Worm (Caenorhabditis elegans) whole organism, early embryonic: Measurements from ENCODE around the gene mlc-6.

Source experiments
- aly-1 ChIP-seq: sonication (generic microtip); optimal IDR thresholded peaks from 2 replicates; lab custom pipeline; 2016; ENCODE audit warnings: missing genetic modification characterization, missing compliant biosample characterization
- ama-1 ChIP-seq: fragments of 150-350 bp; optimal IDR thresholded peaks from 2 replicates; lab custom pipeline; 2014
- ceh-13 ChIP-seq: fragments of 200-800 bp; sonication (Bioruptor generic); optimal IDR thresholded peaks from 2 replicates; lab custom pipeline; 2018; ENCODE audit warnings: mild to moderate bottlenecking, missing genetic modification characterization, missing compliant biosample characterization
- ceh-36 ChIP-seq: sonication (generic microtip); optimal IDR thresholded peaks from 2 replicates; lab custom pipeline; 2016; ENCODE audit warnings: missing genetic modification characterization, inconsistent platforms, missing compliant biosample characterization
- ets-7 ChIP-seq: sonication (generic microtip); optimal IDR thresholded peaks from 2 replicates; lab custom pipeline; 2016; ENCODE audit warnings: missing genotype, missing genetic modification characterization, missing compliant biosample characterization
- flt-1 ChIP-seq: fragments of 200-800 bp; sonication (Bioruptor generic); IDR thresholded peaks from 2 replicates; pipeline ENCODE4 v1.3.6; 2022; ENCODE audit warnings: missing genetic modification characterization, missing compliant biosample characterization
- hmg-4 ChIP-seq: fragments of 200-800 bp; sonication (Bioruptor generic); optimal IDR thresholded peaks from 2 replicates; lab custom pipeline; 2018; ENCODE audit warnings: mild to moderate bottlenecking, missing genetic modification characterization, missing compliant biosample characterization
- pes-1 ChIP-seq: fragments of 200-800 bp; sonication (Bioruptor generic); IDR thresholded peaks from 2 replicates; pipeline ENCODE4 v1.3.6; 2022; ENCODE audit warnings: missing genetic modification reagents, missing genetic modification characterization, missing compliant biosample characterization
- sea-1 ChIP-seq: fragments of 200-800 bp; sonication (Bioruptor generic); conservative IDR thresholded peaks from 2 replicates; pipeline ENCODE4 v1.3.6; 2022; ENCODE audit warnings: missing genetic modification characterization, missing compliant biosample characterization
- tbx-37 ChIP-seq: fragments of 200-800 bp; sonication (Bioruptor generic); conservative IDR thresholded peaks from 2 replicates; pipeline ENCODE4 v1.3.6; 2022; ENCODE audit warnings: missing genetic modification reagents, missing genetic modification characterization, missing compliant biosample characterization
- tra-4 ChIP-seq: sonication (generic microtip); optimal IDR thresholded peaks from 2 replicates; lab custom pipeline; 2017; ENCODE audit warnings: missing genetic modification characterization, missing compliant biosample characterization

ce11 chrX:14287888-14288287 is 41.5 kb upstream of the mlc-6 start:
- TF ChIP-seq ama-1 (lab: Kevin White, UChicago): no peak
- no peak for TF ChIP-seq flt-1 (GFP tag; lab: Robert Waterston, UW)
- no peak for TF ChIP-seq ets-7 (tag; lab: Kevin White, UChicago)
- no peak for TF ChIP-seq aly-1 (tag; lab: Kevin White, UChicago)
- TF ChIP-seq ceh-13 (GFP tag; lab: Kevin White, UChicago): no peak
- no peak for TF ChIP-seq ceh-36 (tag; lab: Kevin White, UChicago)
- TF ChIP-seq sea-1 (GFP tag; lab: Robert Waterston, UW): no peak
- TF ChIP-seq tra-4 (tag; lab: Kevin White, UChicago): no peak
- TF ChIP-seq hmg-4 (GFP tag; lab: Kevin White, UChicago): no peak
- TF ChIP-seq pes-1 (GFP tag; lab: Robert Waterston, UW): no peak
- no peak for TF ChIP-seq tbx-37 (GFP tag; lab: Robert Waterston, UW)
